Fruit fly (Drosophila melanogaster): ENCODE results near the gene Mob2.

DNA sequence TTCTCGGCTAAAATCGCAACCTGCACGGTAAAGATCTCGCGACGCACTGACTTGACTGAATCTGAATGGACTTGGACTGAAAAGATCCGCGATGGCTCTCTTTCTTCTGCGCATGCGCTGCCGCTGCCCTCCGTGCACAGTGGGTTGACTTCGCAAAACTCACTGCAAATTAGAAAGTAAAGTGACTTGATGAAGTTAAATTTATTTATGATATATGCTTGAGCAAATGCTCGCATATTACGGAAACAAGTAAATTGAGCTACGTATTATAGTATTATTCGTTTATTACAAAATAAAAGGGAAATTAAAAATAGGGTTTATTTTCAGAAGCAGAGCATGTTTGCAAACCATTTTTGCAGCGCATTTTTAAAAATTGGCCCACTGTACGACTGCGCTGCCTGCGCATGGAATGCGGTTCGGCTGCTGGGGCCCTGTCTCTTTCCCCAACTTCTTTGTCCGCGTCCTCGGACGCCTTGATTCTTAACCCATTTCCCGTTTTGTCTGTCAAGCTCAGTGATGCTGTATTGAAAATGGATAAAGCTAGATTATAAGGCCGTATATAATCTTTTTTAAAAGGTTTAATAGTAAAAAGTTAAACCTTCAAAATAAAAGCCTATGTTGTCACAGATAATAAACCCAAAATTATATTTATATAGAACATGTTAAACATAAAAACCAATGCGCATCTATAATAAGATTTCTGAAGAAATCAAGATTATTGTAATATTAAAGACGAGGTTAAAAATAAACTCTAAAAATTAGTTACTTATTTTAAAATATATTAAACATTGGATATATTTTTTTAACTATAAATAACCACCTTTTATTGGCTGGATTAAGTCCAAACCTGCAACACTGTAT lies 25.9 kb upstream of the Mob2 start, which contains the start of gene rt:
- TF ChIP-seq OdsH (GFP tag; optimal IDR thresholded peaks at IDR 0.05) (peak; percentile 39), Hr78 (GFP tag; optimal IDR thresholded peaks at IDR 0.05) (no peak), psq (GFP tag; optimal IDR thresholded peaks at IDR 0.05) (peak; percentile 38), Myc (optimal IDR thresholded peaks at IDR 0.05) (peak; percentile 74), br (GFP tag; optimal IDR thresholded peaks at IDR 0.05) (peak; percentile 68)

All from whole organism, wandering third instar larva.